Fruit fly (Drosophila melanogaster): ENCODE measurements around the gene pum.
A peak's percentile ranks its signal among the peaks of the same experiment; 100 is the strongest.

pum gene

dm6 chr3R:9157841-9158600 lies 79.5 kb downstream of the pum start (continued):
- TF ChIP-seq CG10366 (GFP tag; IDR thresholded peaks at IDR 0.05) (no peak), CG32532 (GFP tag; IDR thresholded peaks at IDR 0.05) (no peak), CG11085 (GFP tag; IDR thresholded peaks at IDR 0.05) (no peak), CG1602 (GFP tag; optimal IDR thresholded peaks at IDR 0.05) (no peak), CG14441 (GFP tag; IDR thresholded peaks at IDR 0.05) (no peak), CG8290 (GFP tag; optimal IDR thresholded peaks at IDR 0.05) (no peak), CG8290 (tag; optimal IDR thresholded peaks at IDR 0.05) (peak in 1 of 2 experiments; percentile 51), Fer3 (tag; optimal IDR thresholded peaks at IDR 0.05) (no peak), tup (GFP tag; optimal IDR thresholded peaks at IDR 0.05) (no peak), ewg (GFP tag; optimal IDR thresholded peaks at IDR 0.05) (no peak), pita (GFP tag; optimal IDR thresholded peaks at IDR 0.05) (no peak), Oli (tag; optimal IDR thresholded peaks at IDR 0.05) (no peak), slp2 (GFP tag; optimal IDR thresholded peaks at IDR 0.05) (no peak), CG15479 (GFP tag; optimal IDR thresholded peaks at IDR 0.05) (peak; percentile 23), sens-2 (GFP tag; IDR thresholded peaks at IDR 0.05) (no peak), Doc3 (GFP tag; IDR thresholded peaks at IDR 0.05; ENCODE audit: partially characterized antibody) (no peak), CG30020 (tag; optimal IDR thresholded peaks at IDR 0.05) (no peak), dmrt11E (tag; optimal IDR thresholded peaks at IDR 0.05) (no peak), ranshi (GFP tag; IDR thresholded peaks at IDR 0.05) (peak; percentile 25; the same call in 1 of the 2 replicates), CG4404 (GFP tag; IDR thresholded peaks at IDR 0.05) (no peak), usp (GFP tag; optimal IDR thresholded peaks at IDR 0.05) (no peak), CG15011 (GFP tag; optimal IDR thresholded peaks at IDR 0.05) (no peak), CG6272 (GFP tag; IDR thresholded peaks at IDR 0.05) (no peak), CG17802 (tag; optimal IDR thresholded peaks at IDR 0.05) (no peak), cad (GFP tag; optimal IDR thresholded peaks at IDR 0.05) (no peak), run (tag; optimal IDR thresholded peaks at IDR 0.05) (no peak), vfl (GFP tag; optimal IDR thresholded peaks at IDR 0.05) (no peak), CG13624 (GFP tag; optimal IDR thresholded peaks at IDR 0.05) (peak; percentile 25), CG18476 (GFP tag; optimal IDR thresholded peaks at IDR 0.05) (no peak), crc (GFP tag; optimal IDR thresholded peaks at IDR 0.05) (no peak), CG12219 (GFP tag; optimal IDR thresholded peaks at IDR 0.05) (no peak), hbn (GFP tag; IDR thresholded peaks at IDR 0.05; ENCODE audit: partially characterized antibody) (no peak), Sin3A (optimal IDR thresholded peaks at IDR 0.05) (no peak), CG7372 (GFP tag; IDR thresholded peaks at IDR 0.05) (no peak), CG9727 (GFP tag; optimal IDR thresholded peaks at IDR 0.05) (no peak), insv (GFP tag; optimal IDR thresholded peaks at IDR 0.05) (peak in 1 of 2 experiments; percentile 25), dpn (GFP tag; optimal IDR thresholded peaks at IDR 0.05) (peak; percentile 14 to 32), eve (GFP tag; optimal IDR thresholded peaks at IDR 0.05) (no peak), Rx (GFP tag; IDR thresholded peaks at IDR 0.05) (no peak), da (GFP tag; optimal IDR thresholded peaks at IDR 0.05) (no peak), unc-4 (GFP tag; IDR thresholded peaks at IDR 0.05; ENCODE audit: partially characterized antibody) (no peak; the same call in 1 of the 2 replicates), ttk (GFP tag; IDR thresholded peaks at IDR 0.05) (no peak), CG16813 (GFP tag; IDR thresholded peaks at IDR 0.05; ENCODE audit: partially characterized antibody) (no peak), H2.0 (GFP tag; IDR thresholded peaks at IDR 0.05) (no peak), fd3F (GFP tag; optimal IDR thresholded peaks at IDR 0.05) (no peak), Hsf (GFP tag; optimal IDR thresholded peaks at IDR 0.05) (no peak), Gsc (GFP tag; IDR thresholded peaks at IDR 0.05) (no peak), Kr (GFP tag; optimal IDR thresholded peaks at IDR 0.05) (no peak), bigmax (GFP tag; optimal IDR thresholded peaks at IDR 0.05) (no peak), chif (GFP tag; optimal IDR thresholded peaks at IDR 0.05) (no peak), grn (GFP tag; optimal IDR thresholded peaks at IDR 0.05) (peak; percentile 41)
